Fruit fly (Drosophila melanogaster) Kc167 (cell line): ENCODE results near the gene Chd3.
"Not testable (repeated sequence)": the region's sequence is repeated elsewhere in the genome, so short reads cannot be mapped to it uniquely, and the experiment has no call there.

Experiments used
- Myc ChIP-seq: fragments of >200 bp; optimal IDR thresholded peaks from 2 replicates; lab custom pipeline; 2017; ENCODE audit warnings: missing external identifiers
- Sin3A ChIP-seq: fragments of >200 bp; optimal IDR thresholded peaks from 2 replicates; lab custom pipeline; 2018; ENCODE audit warnings: missing external identifiers
- h ChIP-seq: fragments of >200 bp; optimal IDR thresholded peaks from 3 replicates; lab custom pipeline; 2018; ENCODE audit warnings: missing external identifiers
- insv ChIP-seq: fragments of >200 bp; optimal IDR thresholded peaks from 3 replicates; lab custom pipeline; 2018; ENCODE audit warnings: missing external identifiers
- psq ChIP-seq: fragments of >200 bp; optimal IDR thresholded peaks from 2 replicates; lab custom pipeline; 2017; ENCODE audit warnings: missing external identifiers
- ttk ChIP-seq: sonication (Bioruptor generic); optimal IDR thresholded peaks from 2 replicates; lab custom pipeline; 2017; ENCODE audit warnings: missing external identifiers

Chd3 gene

dm6 chr3L:19446394-19447349 is at the start of gene Chd3, which contains the start of gene CG33062:
Gene Chd3 (plus strand): TSS chr3L:19447173.
Gene CG33062 (minus strand): TSS chr3L:19446444.
- TF ChIP-seq ttk (lab: Kevin White, UChicago) (no peak), psq (lab: Kevin White, UChicago) (no peak), Sin3A (lab: Kevin White, UChicago) (no peak), insv (no peak), h (lab: Kevin White, UChicago) (no peak), Myc (lab: Kevin White, UChicago) (no peak)

DNA sequence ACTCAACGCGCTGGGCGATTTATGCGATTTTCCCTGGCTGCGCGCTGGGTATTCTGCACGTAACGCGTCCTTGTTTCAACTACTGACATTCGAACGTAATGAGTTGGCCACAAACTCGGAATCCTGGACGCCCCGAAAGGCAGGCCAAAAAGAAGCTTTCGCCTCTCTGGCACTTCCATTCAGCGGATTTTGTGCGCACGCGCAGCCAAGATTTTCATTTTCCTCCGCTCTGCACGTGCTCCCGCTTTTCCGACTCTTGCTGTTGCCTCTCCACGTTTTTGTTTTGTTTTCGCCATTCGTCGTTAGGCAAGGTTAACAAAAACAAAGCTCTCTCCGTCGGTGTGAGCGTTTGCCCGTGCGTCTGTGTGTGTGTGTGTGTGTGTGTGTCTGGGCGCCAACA is 34.2 kb upstream of the Chd3 start, which contains the start of gene CG32206:
TSS of gene CG32206 (minus strand) at position 101 of the 400 bp plus-strand sequence.
- TF ChIP-seq h (lab: Kevin White, UChicago) (no peak), ttk (lab: Kevin White, UChicago) (no peak), Sin3A (lab: Kevin White, UChicago) (no peak), psq (lab: Kevin White, UChicago) (no peak), Myc (lab: Kevin White, UChicago) (no peak), insv (no peak)

DNA sequence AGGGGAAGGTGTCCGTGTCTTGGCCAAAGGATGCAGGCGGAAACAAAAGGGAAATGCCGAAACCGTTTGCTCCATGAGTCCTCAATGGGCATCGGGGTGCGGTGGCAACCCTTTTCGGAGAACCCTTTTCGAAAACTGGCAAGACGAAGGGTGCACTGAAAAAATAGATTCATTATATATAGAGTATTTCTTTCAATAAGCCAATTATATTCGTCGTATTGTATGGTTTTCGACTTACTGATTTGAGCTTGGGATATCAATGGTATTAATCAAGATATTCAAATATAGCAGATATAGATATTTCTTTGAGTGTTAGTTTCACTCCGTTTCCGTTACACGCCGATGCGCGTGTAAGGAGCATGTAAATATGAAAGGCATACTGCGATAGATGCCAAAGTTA is 4.7 kb upstream of the Chd3 start:
- TF ChIP-seq ttk (lab: Kevin White, UChicago) (no peak), psq (lab: Kevin White, UChicago) (no peak), Sin3A (lab: Kevin White, UChicago) (no peak), h (lab: Kevin White, UChicago) (no peak), Myc (lab: Kevin White, UChicago) (no peak), insv (no peak)

DNA sequence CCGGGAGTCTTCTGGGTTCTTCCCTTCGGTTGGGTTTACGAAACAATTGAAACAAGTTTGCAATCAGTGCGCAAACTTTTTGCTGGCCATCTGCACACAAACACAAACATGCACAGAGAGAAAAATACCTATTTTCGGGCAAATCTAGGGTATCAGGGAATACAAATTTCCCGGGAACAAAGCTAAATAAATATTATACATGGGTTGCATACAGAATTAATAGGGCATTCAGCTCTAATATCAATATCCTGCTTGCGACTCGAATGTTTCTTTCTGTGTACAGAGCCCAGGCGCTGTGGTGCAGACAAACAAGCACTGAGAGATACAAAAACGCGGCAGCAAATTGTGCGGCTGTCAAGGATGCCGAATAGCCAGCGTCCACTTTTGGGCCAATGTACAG is 2.9 kb upstream of the Chd3 start:
- TF ChIP-seq Myc (lab: Kevin White, UChicago) (no peak), h (lab: Kevin White, UChicago) (no peak), ttk (lab: Kevin White, UChicago) (no peak), psq (lab: Kevin White, UChicago) (no peak), Sin3A (lab: Kevin White, UChicago) (no peak), insv (no peak)

DNA sequence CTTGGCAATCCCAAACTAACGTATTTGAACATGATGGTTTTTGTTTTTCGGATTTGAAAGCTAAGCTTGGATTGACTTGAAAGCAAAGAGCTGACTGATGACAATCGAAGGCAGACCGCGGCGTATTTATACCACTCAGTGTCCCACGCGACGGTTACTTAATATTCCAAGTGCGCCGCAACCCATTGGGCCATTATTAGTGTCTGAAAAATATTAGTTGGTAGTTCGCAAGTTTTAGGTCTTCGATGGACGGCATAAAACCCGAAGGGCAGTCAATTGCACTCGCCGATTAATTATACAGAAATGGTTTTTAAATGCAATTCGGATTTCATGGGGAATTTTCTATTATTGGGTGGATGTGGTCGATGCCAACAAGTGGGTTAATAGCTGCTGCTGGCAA is 17.7 kb downstream of the Chd3 start, which contains the start of gene CG14095:
TSS of gene CG14095 (minus strand) at position 101 of the 400 bp plus-strand sequence.
- no peak for TF ChIP-seq ttk (lab: Kevin White, UChicago)
- TF ChIP-seq psq (lab: Kevin White, UChicago) = no peak
- no peak for TF ChIP-seq Sin3A (lab: Kevin White, UChicago)
- TF ChIP-seq h (lab: Kevin White, UChicago) = no peak
- TF ChIP-seq insv = no peak
- no peak for TF ChIP-seq Myc (lab: Kevin White, UChicago)

DNA sequence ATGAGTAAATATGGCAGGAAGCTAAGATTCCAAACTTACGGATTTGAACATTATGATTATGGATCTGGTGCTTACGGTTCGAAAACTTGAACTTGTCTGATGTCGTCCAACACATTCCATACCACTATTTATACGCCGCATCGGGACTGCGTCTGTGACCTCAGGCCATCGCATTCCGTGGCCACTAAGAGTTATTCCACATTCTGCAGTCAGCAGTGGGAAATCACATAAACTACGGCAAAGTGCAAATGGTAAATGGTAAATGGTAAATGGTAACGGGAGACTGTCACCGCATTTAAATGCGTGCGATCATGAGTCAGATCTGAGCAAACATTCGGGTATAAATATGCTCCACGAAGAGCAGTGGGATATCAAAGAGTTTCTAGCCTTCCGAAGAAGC is 20.0 kb downstream of the Chd3 start, which contains the start of the genes CG14096 and CG32214:
TSS of gene CG14096 (minus strand) at position 101 of the 400 bp plus-strand sequence.
TSS of gene CG32214 (plus strand) at position 368 of the 400 bp plus-strand sequence.
- TF ChIP-seq psq, Myc, Sin3A (lab: Kevin White, UChicago): not testable (repeated sequence)

dm6 chr3L:19472128-19472527 is 25.2 kb downstream of the Chd3 start, which contains the start of the genes 825-Oak and CG12519:
Gene 825-Oak (minus strand): TSS chr3L:19472228.
Gene CG12519 (plus strand): TSS chr3L:19472491.
- TF ChIP-seq h, psq, Myc (lab: Kevin White, UChicago): not testable (repeated sequence)

DNA sequence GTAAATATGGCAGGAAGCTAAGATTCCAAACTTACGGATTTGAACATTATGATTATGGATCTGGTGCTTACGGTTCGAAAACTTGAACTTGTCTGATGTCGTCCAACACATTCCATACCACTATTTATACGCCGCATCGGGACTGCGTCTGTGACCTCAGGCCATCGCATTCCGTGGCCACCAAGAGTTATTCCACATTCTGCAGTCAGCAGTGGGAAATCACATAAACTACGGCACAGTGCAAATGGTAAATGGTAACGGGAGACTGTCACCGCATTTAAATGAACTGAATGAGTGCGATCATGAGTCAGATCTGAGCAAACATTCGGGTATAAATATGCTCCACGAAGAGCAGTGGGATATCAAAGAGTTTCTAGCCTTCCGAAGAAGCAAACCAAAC is 28.5 kb downstream of the Chd3 start, which contains the start of the genes CG18294 and CG32213:
TSS of gene CG18294 (minus strand) at position 101 of the 400 bp plus-strand sequence.
TSS of gene CG32213 (plus strand) at position 362 of the 400 bp plus-strand sequence.
- not testable (repeated sequence) for TF ChIP-seq insv; ttk (lab: Kevin White, UChicago); Sin3A (lab: Kevin White, UChicago)

- TF ChIP-seq h (lab: Kevin White, UChicago) = no peak
- TF ChIP-seq Sin3A (lab: Kevin White, UChicago) = no peak
- TF ChIP-seq psq (lab: Kevin White, UChicago) = no peak
- TF ChIP-seq ttk (lab: Kevin White, UChicago) = no peak
- TF ChIP-seq insv = no peak
- no peak for TF ChIP-seq Myc (lab: Kevin White, UChicago)
Observed at dm6 chr3L:19481209-19481608, 34.2 kb downstream of the Chd3 start.

- TF ChIP-seq ttk (lab: Kevin White, UChicago) (no peak), Myc (lab: Kevin White, UChicago) (no peak), h (lab: Kevin White, UChicago) (no peak), Sin3A (lab: Kevin White, UChicago) (no peak), psq (lab: Kevin White, UChicago) (no peak), insv (no peak)
Observed at dm6 chr3L:19482014-19482413, 35.0 kb downstream of the Chd3 start.

DNA sequence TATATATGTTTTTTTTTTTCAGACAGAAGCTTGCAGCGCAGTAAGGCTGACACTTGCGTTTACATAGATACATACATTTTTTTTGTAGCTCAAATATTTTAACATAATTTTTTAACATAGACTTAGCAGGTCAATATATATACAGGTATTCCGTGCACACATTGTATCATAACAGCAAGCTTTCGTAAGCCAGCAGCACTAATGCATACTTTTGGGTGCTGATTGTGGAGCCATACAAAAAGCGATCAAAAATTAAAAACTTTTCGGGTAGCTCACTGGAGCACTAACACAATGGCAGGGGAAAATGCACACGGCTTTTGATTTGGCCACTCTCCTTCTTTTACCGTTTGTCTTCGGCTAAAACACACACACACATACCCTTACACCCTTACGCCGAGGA is 36.0 kb downstream of the Chd3 start:
- TF ChIP-seq insv (no peak), Myc (lab: Kevin White, UChicago) (no peak), Sin3A (lab: Kevin White, UChicago) (no peak), h (lab: Kevin White, UChicago) (no peak), ttk (lab: Kevin White, UChicago) (no peak), psq (lab: Kevin White, UChicago) (no peak)
